Worm (Caenorhabditis elegans) whole organism, late embryonic: ENCODE data around the gene pad-2.

Source experiments
- ama-1 ChIP-seq: fragments of 150-350 bp; optimal IDR thresholded peaks from 2 replicates; lab custom pipeline; 2014
- hlh-6 ChIP-seq: sonication (generic microtip); optimal IDR thresholded peaks from 2 replicates; lab custom pipeline; 2016; ENCODE audit warnings: missing genotype, missing genetic modification characterization, missing compliant biosample characterization
- nfya-1 ChIP-seq: sonication (generic microtip); optimal IDR thresholded peaks from 2 replicates; lab custom pipeline; 2017; ENCODE audit warnings: missing genetic modification characterization, mild to moderate bottlenecking, missing compliant biosample characterization, antibody characterized with exemption, moderate library complexity

- TF ChIP-seq hlh-6 (tag; lab: Kevin White, UChicago) (no peak), ama-1 (lab: Kevin White, UChicago) (no peak), nfya-1 (tag; lab: Kevin White, UChicago) (no peak)
Observed at ce11 chrIII:10253334-10253733, 25.6 kb upstream of the pad-2 start.
